Worm (Caenorhabditis elegans) whole organism, young adult: ENCODE results near the gene T03E6.9.
A peak's percentile ranks its signal among the peaks of the same experiment; 100 is the strongest.

Experiments
- B0019.2 ChIP-seq: fragments of 200-800 bp; sonication (Bioruptor generic); conservative IDR thresholded peaks from 2 replicates; pipeline ENCODE4 v1.3.6; 2022; ENCODE audit warnings: missing genetic modification reagents, missing genetic modification characterization, missing compliant biosample characterization
- C17E4.6 ChIP-seq: fragments of 200-800 bp; sonication (Bioruptor generic); IDR thresholded peaks from 2 replicates; pipeline ENCODE4 v1.3.6; 2022; ENCODE audit warnings: missing genetic modification reagents, missing genetic modification characterization, missing compliant biosample characterization
- F10E7.11 ChIP-seq: sonication (generic microtip); optimal IDR thresholded peaks from 2 replicates; lab custom pipeline; 2017; ENCODE audit warnings: mild to moderate bottlenecking, missing genetic modification characterization, moderate library complexity, missing compliant biosample characterization
- F22D6.2 ChIP-seq: sonication (generic microtip); optimal IDR thresholded peaks from 2 replicates; lab custom pipeline; 2016; ENCODE audit warnings: mild to moderate bottlenecking, missing genetic modification characterization, missing compliant biosample characterization
- F33H1.4 ChIP-seq: fragments of 200-800 bp; sonication (Bioruptor generic); IDR thresholded peaks from 2 replicates; pipeline ENCODE4 v1.3.6; 2022; ENCODE audit warnings: missing genetic modification reagents, missing genetic modification characterization, missing compliant biosample characterization
- F37B4.10 ChIP-seq: fragments of 200-800 bp; sonication (Bioruptor generic); IDR thresholded peaks from 2 replicates; pipeline ENCODE4 v1.3.6; 2022; ENCODE audit warnings: missing genetic modification characterization, missing compliant biosample characterization
- F55B11.4 ChIP-seq: sonication (generic microtip); optimal IDR thresholded peaks from 2 replicates; lab custom pipeline; 2016; ENCODE audit warnings: missing compliant biosample characterization, missing genetic modification characterization, borderline replicate concordance; ENCODE audit not compliant: insufficient read depth
- F57A8.1 ChIP-seq: fragments of 200-800 bp; sonication (Bioruptor generic); optimal IDR thresholded peaks from 2 replicates; lab custom pipeline; 2018; ENCODE audit warnings: mild to moderate bottlenecking, missing genetic modification characterization, moderate library complexity, missing compliant biosample characterization
- K12H6.12 ChIP-seq: fragments of 200-800 bp; sonication (Bioruptor generic); optimal IDR thresholded peaks from 2 replicates; lab custom pipeline; 2018; ENCODE audit warnings: mild to moderate bottlenecking, missing genetic modification characterization, missing compliant biosample characterization
- T26A5.8 ChIP-seq: sonication (generic microtip); optimal IDR thresholded peaks from 2 replicates; lab custom pipeline; 2016; ENCODE audit warnings: missing genetic modification characterization, missing compliant biosample characterization
- Y53G8AR.9 ChIP-seq: fragments of 200-800 bp; sonication (Bioruptor generic); conservative IDR thresholded peaks from 2 replicates; pipeline ENCODE4 v1.3.6; 2022; ENCODE audit warnings: missing genetic modification reagents, missing genetic modification characterization, missing compliant biosample characterization
- Y56A3A.18 ChIP-seq: fragments of 200-800 bp; sonication (Bioruptor generic); IDR thresholded peaks from 2 replicates; pipeline ENCODE4 v1.3.6; 2022; ENCODE audit warnings: missing genetic modification reagents, missing genetic modification characterization, missing compliant biosample characterization
- Y79H2A.3 ChIP-seq: fragments of 200-800 bp; sonication (Bioruptor generic); conservative IDR thresholded peaks from 2 replicates; pipeline ENCODE4 v1.3.6; 2022; ENCODE audit warnings: missing genetic modification reagents, missing genetic modification characterization, missing compliant biosample characterization
- Y95B8A.8 ChIP-seq: fragments of 200-800 bp; sonication (Bioruptor generic); IDR thresholded peaks from 2 replicates; pipeline ENCODE4 v1.3.6; 2022; ENCODE audit warnings: missing genetic modification reagents, missing genetic modification characterization, missing compliant biosample characterization
- ama-1 ChIP-seq, 3 experiments: fragments of 150-350 bp in 1 of 3; sonication (generic microtip) in 2 of 3; optimal IDR thresholded peaks; 2 replicates each; lab custom pipeline; 2014 to 2018; ENCODE audit warnings: missing biosample characterization in 2 of 3, missing genetic modification characterization in 2 of 3, missing genetic modification reagents in 2 of 3
- aptf-3 ChIP-seq: fragments of 200-800 bp; sonication (Bioruptor generic); IDR thresholded peaks from 2 replicates; pipeline ENCODE4 v1.3.6; 2022; ENCODE audit warnings: missing genetic modification characterization, missing compliant biosample characterization
- atf-7 ChIP-seq: sonication (generic microtip); optimal IDR thresholded peaks from 2 replicates; lab custom pipeline; 2017; ENCODE audit warnings: mild to moderate bottlenecking, missing genetic modification characterization, missing compliant biosample characterization
- attf-5 ChIP-seq: fragments of 200-800 bp; sonication (Bioruptor generic); optimal IDR thresholded peaks from 2 replicates; lab custom pipeline; 2018; ENCODE audit warnings: mild to moderate bottlenecking, missing genetic modification characterization, missing compliant biosample characterization
- ccch-3 ChIP-seq: fragments of 200-800 bp; sonication (Bioruptor generic); optimal IDR thresholded peaks from 2 replicates; lab custom pipeline; 2018; ENCODE audit warnings: mild to moderate bottlenecking, missing genetic modification characterization, missing compliant biosample characterization
- ceh-91 ChIP-seq: fragments of 200-800 bp; sonication (Bioruptor generic); IDR thresholded peaks from 2 replicates; pipeline ENCODE4 v1.3.6; 2022; ENCODE audit warnings: missing genetic modification reagents, missing genetic modification characterization, missing compliant biosample characterization
- chd-7 ChIP-seq: sonication (generic microtip); optimal IDR thresholded peaks from 2 replicates; lab custom pipeline; 2016; ENCODE audit warnings: mild to moderate bottlenecking, missing genetic modification characterization, moderate library complexity, missing compliant biosample characterization
- die-1 ChIP-seq: sonication (generic microtip); optimal IDR thresholded peaks from 2 replicates; lab custom pipeline; 2016; ENCODE audit warnings: missing genotype, mild to moderate bottlenecking, missing genetic modification characterization, missing compliant biosample characterization
- dpff-1 ChIP-seq: sonication (generic microtip); optimal IDR thresholded peaks from 2 replicates; lab custom pipeline; 2017; ENCODE audit warnings: mild to moderate bottlenecking, missing genetic modification characterization, missing compliant biosample characterization
- egl-18 ChIP-seq: fragments of 200-800 bp; sonication (Bioruptor generic); IDR thresholded peaks from 2 replicates; pipeline ENCODE4 v1.3.6; 2022; ENCODE audit warnings: missing genetic modification reagents, missing genetic modification characterization, missing compliant biosample characterization
- egrh-3 ChIP-seq: fragments of 200-800 bp; sonication (Bioruptor generic); IDR thresholded peaks from 2 replicates; pipeline ENCODE4 v1.3.6; 2022; ENCODE audit warnings: missing genetic modification reagents, missing genetic modification characterization, missing compliant biosample characterization
- hlh-12 ChIP-seq: sonication (generic microtip); optimal IDR thresholded peaks from 2 replicates; lab custom pipeline; 2016; ENCODE audit warnings: missing genetic modification characterization, missing compliant biosample characterization
- hrde-1 ChIP-seq: sonication (generic microtip); optimal IDR thresholded peaks from 2 replicates; lab custom pipeline; 2016; ENCODE audit warnings: missing genetic modification characterization, mild to moderate bottlenecking, missing compliant biosample characterization, moderate library complexity, missing genotype, missing genetic modification reagents, borderline replicate concordance
- lin-40 ChIP-seq: sonication (generic microtip); optimal IDR thresholded peaks from 2 replicates; lab custom pipeline; 2016; ENCODE audit warnings: missing genetic modification characterization, mild to moderate bottlenecking, missing compliant biosample characterization, missing genotype, missing genetic modification reagents
- lin-54 ChIP-seq: fragments of 200-800 bp; sonication (Bioruptor generic); optimal IDR thresholded peaks from 2 replicates; lab custom pipeline; 2018; ENCODE audit warnings: mild to moderate bottlenecking, missing genetic modification characterization, missing compliant biosample characterization
- lsy-27 ChIP-seq: sonication (generic microtip); optimal IDR thresholded peaks from 2 replicates; lab custom pipeline; 2017; ENCODE audit warnings: missing genetic modification characterization, mild to moderate bottlenecking, missing compliant biosample characterization, antibody characterized with exemption, missing genotype, borderline replicate concordance; ENCODE audit not compliant: insufficient read depth
- madf-6 ChIP-seq: fragments of 200-800 bp; sonication (Bioruptor generic); IDR thresholded peaks from 2 replicates; pipeline ENCODE4 v1.3.6; 2022; ENCODE audit warnings: missing genetic modification reagents, missing genetic modification characterization, missing compliant biosample characterization
- madf-8 ChIP-seq: fragments of 200-800 bp; sonication (Bioruptor generic); conservative IDR thresholded peaks from 2 replicates; pipeline ENCODE4 v1.3.6; 2022; ENCODE audit warnings: missing genetic modification reagents, missing genetic modification characterization, missing compliant biosample characterization
- mxl-1 ChIP-seq: sonication (generic microtip); optimal IDR thresholded peaks from 2 replicates; lab custom pipeline; 2016; ENCODE audit warnings: missing genetic modification characterization, missing compliant biosample characterization
- nfya-1 ChIP-seq: sonication (generic microtip); optimal IDR thresholded peaks from 2 replicates; lab custom pipeline; 2017; ENCODE audit warnings: antibody characterized with exemption, missing compliant biosample characterization, missing genetic modification characterization, borderline replicate concordance; ENCODE audit not compliant: insufficient read depth
- nfya-2 ChIP-seq: fragments of 200-800 bp; sonication (Bioruptor generic); IDR thresholded peaks from 2 replicates; pipeline ENCODE4 v1.3.6; 2022; ENCODE audit warnings: missing genetic modification reagents, missing genetic modification characterization, missing compliant biosample characterization
- nhr-80 ChIP-seq: sonication (generic microtip); optimal IDR thresholded peaks from 2 replicates; lab custom pipeline; 2016; ENCODE audit warnings: missing genetic modification characterization, missing compliant biosample characterization
- pha-4 ChIP-seq: fragments of 150-350 bp; sonication (generic microtip); optimal IDR thresholded peaks from 2 replicates; lab custom pipeline; 2014; ENCODE audit warnings: missing biosample characterization, missing genetic modification reagents, missing genetic modification characterization
- rec-8 ChIP-seq, 2 experiments: sonication (generic microtip); optimal IDR thresholded peaks; 2 replicates each; lab custom pipeline; 2016; ENCODE audit warnings: mild to moderate bottlenecking in 2 of 2, missing genetic modification characterization in 2 of 2, missing genetic modification reagents in 2 of 2, missing genotype in 2 of 2, missing biosample characterization in 1 of 2, missing compliant biosample characterization in 1 of 2, moderate library complexity in 1 of 2
- rpc-1 ChIP-seq, 2 experiments: fragments of 150-350 bp in 1 of 2; sonication (generic microtip) in 1 of 2; optimal IDR thresholded peaks; 2 replicates each; lab custom pipeline; 2014 to 2018; ENCODE audit warnings: missing biosample characterization in 1 of 2, missing genetic modification characterization in 1 of 2, missing genetic modification reagents in 1 of 2, missing genotype in 1 of 2
- tbp1 ChIP-seq: fragments of 200-800 bp; sonication (Bioruptor generic); optimal IDR thresholded peaks from 2 replicates; lab custom pipeline; 2018; ENCODE audit warnings: mild to moderate bottlenecking, missing genetic modification characterization, missing compliant biosample characterization
- tbx-9 ChIP-seq: sonication (generic microtip); optimal IDR thresholded peaks from 2 replicates; lab custom pipeline; 2016; ENCODE audit warnings: borderline replicate concordance, missing genetic modification characterization, inconsistent platforms, missing compliant biosample characterization
- unc-62 ChIP-seq: fragments of 150-350 bp; optimal IDR thresholded peaks from 2 replicates; lab custom pipeline; 2014; ENCODE audit warnings: missing biosample characterization, missing genetic modification reagents, missing genetic modification characterization
- zfh-2 ChIP-seq: fragments of 200-800 bp; sonication (Bioruptor generic); conservative IDR thresholded peaks from 2 replicates; pipeline ENCODE4 v1.3.6; 2022; ENCODE audit warnings: missing genetic modification reagents, missing genetic modification characterization, missing compliant biosample characterization
- zim-3 ChIP-seq: sonication (generic microtip); optimal IDR thresholded peaks from 2 replicates; lab custom pipeline; 2017; ENCODE audit warnings: mild to moderate bottlenecking, missing genetic modification characterization, moderate library complexity, missing compliant biosample characterization
- ztf-28 ChIP-seq: fragments of 200-800 bp; sonication (Bioruptor generic); IDR thresholded peaks from 2 replicates; pipeline ENCODE4 v1.3.6; 2022; ENCODE audit warnings: missing genetic modification reagents, missing genetic modification characterization, missing compliant biosample characterization

Gene T03E6.9

ce11 chrV:16591992-16592798 lies 8.3 kb downstream of the T03E6.9 start, which contains the start of gene srh-269 (continued):
- TF ChIP-seq mxl-1 (tag; lab: Kevin White, UChicago) (peak; percentile 56), F55B11.4 (tag; lab: Kevin White, UChicago) (no peak), zim-3 (tag; lab: Kevin White, UChicago) (peak; percentile 86), rec-8 (tag; optimal IDR thresholded peaks at IDR 0.05; lab: Kevin White, UChicago) (peak in 1 of 2 experiments; percentile 39), F37B4.10 (GFP tag; lab: Robert Waterston, UW) (0 out of 2 replicates have a peak, but pooled peaks have one; percentile 22), zfh-2 (peak; percentile 46; the same call in 1 of the 2 replicates), C17E4.6 (GFP tag; lab: Robert Waterston, UW) (peak; percentile 64; the same call in 1 of the 2 replicates), tbx-9 (tag; lab: Kevin White, UChicago) (peak; percentile 46), rpc-1 (optimal IDR thresholded peaks at IDR 0.05; lab: Kevin White, UChicago) (peak; percentile 82), rpc-1 (tag; optimal IDR thresholded peaks at IDR 0.05; lab: Kevin White, UChicago) (peak; percentile 97), die-1 (tag; lab: Kevin White, UChicago) (peak; percentile 85), lin-40 (tag; lab: Kevin White, UChicago) (no peak), ceh-91 (GFP tag; lab: Robert Waterston, UW) (no peak), aptf-3 (GFP tag; lab: Robert Waterston, UW) (0 out of 2 replicates have a peak, but pooled peaks have one; percentile 74), egrh-3 (GFP tag; lab: Robert Waterston, UW) (peak; percentile 32), T26A5.8 (tag; lab: Kevin White, UChicago) (peak; percentile 75), atf-7 (tag; lab: Kevin White, UChicago) (peak; percentile 90), attf-5 (GFP tag; lab: Kevin White, UChicago) (peak; percentile 53), madf-6 (GFP tag; lab: Robert Waterston, UW) (peak; percentile 58), egl-18 (no peak), ama-1 (optimal IDR thresholded peaks at IDR 0.05; lab: Kevin White, UChicago) (peak; percentile 79), ama-1 (GFP tag; optimal IDR thresholded peaks at IDR 0.05; lab: Kevin White, UChicago) (peak in 1 of 2 experiments; percentile 54), unc-62 (no peak), chd-7 (tag; lab: Kevin White, UChicago) (peak; percentile 93), lin-54 (GFP tag; lab: Kevin White, UChicago) (peak; percentile 77), F57A8.1 (GFP tag; lab: Kevin White, UChicago) (no peak), ccch-3 (GFP tag; lab: Kevin White, UChicago) (no peak), K12H6.12 (peak; percentile 28), hrde-1 (tag; lab: Kevin White, UChicago) (peak; percentile 7), nfya-1 (tag; lab: Kevin White, UChicago) (no peak), F33H1.4 (peak; percentile 23; the same call in 1 of the 2 replicates), dpff-1 (tag; lab: Kevin White, UChicago) (peak; percentile 6), Y79H2A.3 (GFP tag; lab: Robert Waterston, UW) (no peak), tbp1 (GFP tag; lab: Kevin White, UChicago) (peak; percentile 95), nfya-2 (GFP tag; lab: Robert Waterston, UW) (no peak), nhr-80 (tag; lab: Kevin White, UChicago) (peak; percentile 88), F10E7.11 (tag; lab: Kevin White, UChicago) (peak; percentile 85), Y95B8A.8 (GFP tag; lab: Robert Waterston, UW) (peak; percentile 79), lsy-27 (tag; lab: Kevin White, UChicago) (peak; percentile 80), ztf-28 (GFP tag; lab: Robert Waterston, UW) (peak; percentile 76; the same call in 1 of the 2 replicates), Y56A3A.18 (GFP tag; lab: Robert Waterston, UW) (peak; percentile 98), madf-8 (GFP tag; lab: Robert Waterston, UW) (0 out of 2 replicates have a peak, but pooled peaks have one; percentile 17), F22D6.2 (peak; percentile 29), hlh-12 (peak; percentile 27), Y53G8AR.9 (GFP tag; lab: Robert Waterston, UW) (peak; percentile 96), pha-4 (tag; lab: Kevin White, UChicago) (no peak), B0019.2 (no peak)
